Fruit fly (Drosophila melanogaster) whole organism, embryonic: ENCODE results near the gene dj-1beta.

Experiments
- Abd-B ChIP-seq: fragments of 200-800 bp; sonication (Bioruptor generic); optimal IDR thresholded peaks from 2 replicates; lab custom pipeline; 2018; ENCODE audit warnings: missing biosample characterization, mild to moderate bottlenecking, missing genetic modification characterization, moderate library complexity
- Ada2b ChIP-seq: fragments of 200-800 bp; sonication (Bioruptor generic); IDR thresholded peaks from 2 replicates; pipeline ENCODE4 v1.3.6; 2022; ENCODE audit warnings: missing biosample characterization, missing genetic modification characterization
- Asciz ChIP-seq: fragments of 200-800 bp; sonication (Bioruptor generic); optimal IDR thresholded peaks from 2 replicates; lab custom pipeline; 2017; ENCODE audit warnings: missing biosample characterization, mild to moderate bottlenecking, missing genetic modification characterization, missing genetic modification reagents
- CG10209 ChIP-seq: fragments of 200-800 bp; sonication (Bioruptor generic); optimal IDR thresholded peaks from 3 replicates; lab custom pipeline; 2017; ENCODE audit warnings: missing biosample characterization, mild to moderate bottlenecking, missing genetic modification characterization, missing genetic modification reagents
- CG10543 ChIP-seq: fragments of 200-800 bp; sonication (Bioruptor generic); optimal IDR thresholded peaks from 3 replicates; lab custom pipeline; 2017; ENCODE audit warnings: missing biosample characterization, mild to moderate bottlenecking, missing genetic modification characterization, moderate library complexity
- CG11085 ChIP-seq: fragments of 200-800 bp; sonication (Bioruptor generic); IDR thresholded peaks from 2 replicates; pipeline ENCODE4 v1.3.6; 2022; ENCODE audit warnings: missing biosample characterization, missing genetic modification characterization
- CG12744 ChIP-seq: fragments of 200-800 bp; sonication (Bioruptor generic); optimal IDR thresholded peaks from 2 replicates; lab custom pipeline; 2016; ENCODE audit warnings: missing biosample characterization, missing genetic modification characterization
- CG14441 ChIP-seq: fragments of 200-800 bp; sonication (Bioruptor generic); IDR thresholded peaks from 2 replicates; pipeline ENCODE4 v1.3.6; 2022; ENCODE audit warnings: missing biosample characterization, missing genetic modification characterization
- CG15514 ChIP-seq: fragments of 200-800 bp; sonication (Bioruptor generic); optimal IDR thresholded peaks from 3 replicates; lab custom pipeline; 2017; ENCODE audit warnings: missing biosample characterization, missing genetic modification characterization, mild to moderate bottlenecking, moderate library complexity, missing genetic modification reagents
- CG16863 ChIP-seq: fragments of 200-800 bp; sonication (Bioruptor generic); optimal IDR thresholded peaks from 3 replicates; lab custom pipeline; 2016; ENCODE audit warnings: missing biosample characterization, missing genetic modification characterization
- CG17385 ChIP-seq: fragments of 200-800 bp; sonication (Bioruptor generic); optimal IDR thresholded peaks from 3 replicates; lab custom pipeline; 2018; ENCODE audit warnings: missing biosample characterization, mild to moderate bottlenecking, missing genetic modification characterization
- CG2120 ChIP-seq: fragments of 200-800 bp; sonication (Bioruptor generic); optimal IDR thresholded peaks from 3 replicates; lab custom pipeline; 2016; ENCODE audit warnings: missing biosample characterization, missing genetic modification characterization
- CG2199 ChIP-seq: fragments of 200-800 bp; sonication (Bioruptor generic); IDR thresholded peaks from 3 replicates; pipeline ENCODE4 v1.3.6; 2022; ENCODE audit warnings: missing biosample characterization, missing genetic modification characterization
- CG30431 ChIP-seq: fragments of 200-800 bp; sonication (Bioruptor generic); optimal IDR thresholded peaks from 2 replicates; lab custom pipeline; 2017; ENCODE audit warnings: missing biosample characterization, missing genetic modification characterization
- CG31441 ChIP-seq: fragments of 200-800 bp; sonication (Bioruptor generic); IDR thresholded peaks from 2 replicates; pipeline ENCODE4 v1.3.6; 2022; ENCODE audit warnings: missing biosample characterization, missing genetic modification characterization
- CG3281 ChIP-seq: fragments of 200-800 bp; sonication (Bioruptor generic); optimal IDR thresholded peaks from 3 replicates; lab custom pipeline; 2017; ENCODE audit warnings: missing biosample characterization, mild to moderate bottlenecking, missing genetic modification characterization
- CG34376 ChIP-seq: fragments of 200-800 bp; sonication (Bioruptor generic); optimal IDR thresholded peaks from 2 replicates; lab custom pipeline; 2018; ENCODE audit warnings: missing biosample characterization, mild to moderate bottlenecking, missing genetic modification characterization
- CG4820 ChIP-seq: fragments of 200-800 bp; sonication (Bioruptor generic); optimal IDR thresholded peaks from 3 replicates; lab custom pipeline; 2016; ENCODE audit warnings: missing biosample characterization, missing genetic modification characterization
- CG4854 ChIP-seq: fragments of 200-800 bp; sonication (Bioruptor generic); optimal IDR thresholded peaks from 2 replicates; lab custom pipeline; 2016; ENCODE audit warnings: missing biosample characterization, missing genetic modification characterization, inconsistent platforms
- CG7357 ChIP-seq: fragments of 200-800 bp; sonication (Bioruptor generic); IDR thresholded peaks from 3 replicates; pipeline ENCODE4 v1.3.6; 2022; ENCODE audit warnings: missing biosample characterization, missing genetic modification characterization
- CG7928 ChIP-seq: fragments of 200-800 bp; sonication (Bioruptor generic); optimal IDR thresholded peaks from 2 replicates; lab custom pipeline; 2017; ENCODE audit warnings: missing biosample characterization, mild to moderate bottlenecking, missing genetic modification characterization
- CG8281 ChIP-seq: fragments of 200-800 bp; sonication (Bioruptor generic); optimal IDR thresholded peaks from 2 replicates; lab custom pipeline; 2018; ENCODE audit warnings: missing biosample characterization, mild to moderate bottlenecking, missing genetic modification characterization, moderate library complexity
- CG8388 ChIP-seq: fragments of 200-800 bp; sonication (Bioruptor generic); optimal IDR thresholded peaks from 2 replicates; lab custom pipeline; 2019; ENCODE audit warnings: missing biosample characterization, mild to moderate bottlenecking, missing genetic modification characterization, moderate library complexity
- Dad ChIP-seq: fragments of 200-800 bp; sonication (Bioruptor generic); optimal IDR thresholded peaks from 3 replicates; lab custom pipeline; 2016; ENCODE audit warnings: missing biosample characterization, missing genetic modification characterization
- Deaf1 ChIP-seq: fragments of 200-800 bp; optimal IDR thresholded peaks from 3 replicates; lab custom pipeline; 2019; ENCODE audit warnings: missing biosample characterization, mild to moderate bottlenecking, missing genetic modification characterization, moderate library complexity
- Ets65A ChIP-seq: fragments of 200-800 bp; sonication (Bioruptor generic); peaks from one replicate; lab custom pipeline; 2016; ENCODE audit warnings: missing biosample characterization, missing genetic modification characterization
- Hey ChIP-seq: fragments of 200-800 bp; sonication (Bioruptor generic); optimal IDR thresholded peaks from 3 replicates; lab custom pipeline; 2018; ENCODE audit warnings: missing biosample characterization, mild to moderate bottlenecking, missing genetic modification characterization
- NC2α ChIP-seq: fragments of 200-800 bp; sonication (Bioruptor generic); optimal IDR thresholded peaks from 2 replicates; lab custom pipeline; 2016; ENCODE audit warnings: missing biosample characterization, missing genetic modification characterization
- Rfx ChIP-seq: fragments of 200-800 bp; sonication (Bioruptor generic); IDR thresholded peaks from 2 replicates; pipeline ENCODE4 v1.3.6; 2022; ENCODE audit warnings: missing biosample characterization, missing genetic modification characterization
- Scr ChIP-seq: fragments of 200-800 bp; sonication (Bioruptor generic); IDR thresholded peaks from 2 replicates; pipeline ENCODE4 v1.3.6; 2022; ENCODE audit warnings: missing biosample characterization, missing genetic modification characterization; ENCODE audit not compliant: partially characterized antibody
- Sry-δ ChIP-seq: fragments of 200-800 bp; sonication (Bioruptor generic); optimal IDR thresholded peaks from 2 replicates; lab custom pipeline; 2016; ENCODE audit warnings: missing biosample characterization, missing genetic modification characterization
- bbx ChIP-seq: fragments of 200-800 bp; sonication (Bioruptor generic); IDR thresholded peaks from 2 replicates; pipeline ENCODE4 v1.3.6; 2022; ENCODE audit warnings: missing biosample characterization, missing genetic modification characterization; ENCODE audit not compliant: partially characterized antibody
- cad ChIP-seq: fragments of >200 bp; optimal IDR thresholded peaks from 2 replicates; lab custom pipeline; 2017; ENCODE audit warnings: missing biosample characterization, missing genetic modification characterization
- croc ChIP-seq: fragments of 200-800 bp; sonication (Bioruptor generic); conservative IDR thresholded peaks from 3 replicates; pipeline ENCODE4 v1.3.6; 2022; ENCODE audit warnings: missing biosample characterization, missing genetic modification characterization
- crol ChIP-seq: fragments of 200-800 bp; sonication (Bioruptor generic); IDR thresholded peaks from 2 replicates; pipeline ENCODE4 v1.3.6; 2022; ENCODE audit warnings: missing biosample characterization, missing genetic modification characterization
- gsb ChIP-seq: fragments of 200-800 bp; sonication (Bioruptor generic); IDR thresholded peaks from 2 replicates; pipeline ENCODE4 v1.3.6; 2022; ENCODE audit warnings: missing biosample characterization, missing genetic modification characterization
- ham ChIP-seq: fragments of 200-800 bp; sonication (Bioruptor generic); IDR thresholded peaks from 2 replicates; pipeline ENCODE4 v1.3.6; 2022; ENCODE audit warnings: missing biosample characterization, missing genetic modification characterization
- hbn ChIP-seq: fragments of 200-800 bp; sonication (Bioruptor generic); IDR thresholded peaks from 2 replicates; pipeline ENCODE4 v1.3.6; 2022; ENCODE audit warnings: missing biosample characterization, missing genetic modification characterization; ENCODE audit not compliant: partially characterized antibody
- kni ChIP-seq: fragments of 200-800 bp; sonication (Bioruptor generic); optimal IDR thresholded peaks from 3 replicates; lab custom pipeline; 2017; ENCODE audit warnings: mild to moderate bottlenecking, missing biosample characterization, missing genetic modification reagents, missing genetic modification characterization
- onecut ChIP-seq: fragments of 200-800 bp; sonication (Bioruptor generic); IDR thresholded peaks from 2 replicates; pipeline ENCODE4 v1.3.6; 2022; ENCODE audit warnings: missing biosample characterization, missing genetic modification characterization
- peb ChIP-seq: fragments of 200-800 bp; sonication (Bioruptor generic); IDR thresholded peaks from 2 replicates; pipeline ENCODE4 v1.3.6; 2022; ENCODE audit warnings: missing biosample characterization, missing genetic modification characterization
- psq ChIP-seq: fragments of 200-800 bp; sonication (Bioruptor generic); optimal IDR thresholded peaks from 2 replicates; lab custom pipeline; 2017; ENCODE audit warnings: missing biosample characterization, missing genetic modification characterization
- rib ChIP-seq: fragments of 200-800 bp; sonication (Bioruptor generic); IDR thresholded peaks from 2 replicates; pipeline ENCODE4 v1.3.6; 2022; ENCODE audit warnings: missing biosample characterization, missing genetic modification characterization
- run ChIP-seq: fragments of 200-800 bp; sonication (Bioruptor generic); optimal IDR thresholded peaks from 3 replicates; lab custom pipeline; 2018; ENCODE audit warnings: missing biosample characterization, mild to moderate bottlenecking, missing genetic modification characterization
- sd ChIP-seq: fragments of 200-800 bp; sonication (Bioruptor generic); optimal IDR thresholded peaks from 3 replicates; lab custom pipeline; 2018; ENCODE audit warnings: missing biosample characterization, mild to moderate bottlenecking, missing genetic modification characterization, moderate library complexity
- sim ChIP-seq: fragments of 200-800 bp; sonication (Bioruptor generic); IDR thresholded peaks from 2 replicates; pipeline ENCODE4 v1.3.6; 2022; ENCODE audit warnings: missing biosample characterization, missing genetic modification characterization
- sr ChIP-seq: fragments of 200-800 bp; sonication (Bioruptor generic); IDR thresholded peaks from 3 replicates; pipeline ENCODE4 v1.3.6; 2022; ENCODE audit warnings: missing biosample characterization, missing genetic modification characterization
- stwl ChIP-seq: fragments of 200-800 bp; sonication (Bioruptor generic); optimal IDR thresholded peaks from 3 replicates; lab custom pipeline; 2018; ENCODE audit warnings: missing biosample characterization, mild to moderate bottlenecking, missing genetic modification characterization, moderate library complexity
- vfl ChIP-seq: fragments of 200-800 bp; sonication (Bioruptor generic); optimal IDR thresholded peaks from 2 replicates; lab custom pipeline; 2016; ENCODE audit warnings: missing biosample characterization, missing genetic modification characterization
- vnd ChIP-seq: fragments of 200-800 bp; sonication (Bioruptor generic); IDR thresholded peaks from 3 replicates; pipeline ENCODE4 v1.3.6; 2022; ENCODE audit warnings: missing biosample characterization, missing genetic modification characterization; ENCODE audit not compliant: partially characterized antibody
- wdn ChIP-seq: fragments of 200-800 bp; sonication (Bioruptor generic); IDR thresholded peaks from 2 replicates; pipeline ENCODE4 v1.3.6; 2022; ENCODE audit warnings: missing biosample characterization, missing genetic modification characterization
- zfh2 ChIP-seq: fragments of 200-800 bp; sonication (Bioruptor generic); optimal IDR thresholded peaks from 2 replicates; lab custom pipeline; 2016; ENCODE audit warnings: missing biosample characterization, missing genetic modification characterization

Gene dj-1beta

dm6 chr3R:30802779-30803178 is 4.1 kb upstream of the dj-1beta start (continued):
- TF ChIP-seq Dad (GFP tag; lab: Kevin White, UChicago) (no peak), CG12744 (peak; percentile 15), CG10209 (GFP tag; lab: Kevin White, UChicago) (peak; percentile 54), Deaf1 (tag; lab: Kevin White, UChicago) (no peak), vnd (no peak), CG2120 (GFP tag; lab: Kevin White, UChicago) (peak; percentile 12), cad (GFP tag; lab: Kevin White, UChicago) (no peak), CG2199 (no peak), CG17385 (GFP tag; lab: Kevin White, UChicago) (no peak), CG7928 (GFP tag; lab: Kevin White, UChicago) (no peak), Asciz (peak; percentile 61), stwl (no peak), sim (no peak), CG14441 (peak; percentile 49), CG11085 (GFP tag; lab: Robert Waterston, UW) (no peak), Rfx (GFP tag; lab: Robert Waterston, UW) (peak; percentile 60), Hey (tag; lab: Kevin White, UChicago) (no peak), bbx (GFP tag; lab: Robert Waterston, UW) (no peak), Scr (GFP tag; lab: Robert Waterston, UW) (no peak), sd (tag; lab: Kevin White, UChicago) (no peak), CG31441 (GFP tag; lab: Robert Waterston, UW) (no peak), vfl (no peak), CG4854 (GFP tag; lab: Kevin White, UChicago) (peak; percentile 2), CG30431 (GFP tag; lab: Kevin White, UChicago) (no peak), gsb (GFP tag; lab: Robert Waterston, UW) (peak; percentile 20; the same call in 1 of the 2 replicates), CG8388 (GFP tag; lab: Kevin White, UChicago) (no peak), Abd-B (GFP tag; lab: Kevin White, UChicago) (no peak), onecut (GFP tag; lab: Robert Waterston, UW) (0 out of 2 replicates have a peak, but pooled peaks have one; percentile 37), CG34376 (no peak), CG15514 (GFP tag; lab: Kevin White, UChicago) (peak; percentile 34), ham (GFP tag; lab: Robert Waterston, UW) (no peak), CG4820 (GFP tag; lab: Kevin White, UChicago) (no peak), croc (GFP tag; lab: Robert Waterston, UW) (no peak), kni (GFP tag; lab: Kevin White, UChicago) (no peak), CG8281 (tag; lab: Kevin White, UChicago) (no peak), Sry-δ (GFP tag; lab: Kevin White, UChicago) (peak; percentile 6), Ets65A (no peak), CG16863 (GFP tag; lab: Kevin White, UChicago) (no peak), NC2α (GFP tag; lab: Kevin White, UChicago) (no peak), Ada2b (0 out of 2 replicates have a peak, but pooled peaks have one; percentile 32), CG3281 (GFP tag; lab: Kevin White, UChicago) (peak; percentile 23), psq (no peak), run (tag; lab: Kevin White, UChicago) (no peak), CG7357 (no peak), sr (GFP tag; lab: Robert Waterston, UW) (no peak), wdn (GFP tag; lab: Robert Waterston, UW) (no peak), hbn (GFP tag; lab: Robert Waterston, UW) (no peak), CG10543 (no peak), rib (GFP tag; lab: Robert Waterston, UW) (no peak), crol (GFP tag; lab: Robert Waterston, UW) (no peak), peb (GFP tag; lab: Robert Waterston, UW) (no peak), zfh2 (GFP tag; lab: Kevin White, UChicago) (no peak)
